Fruit fly (Drosophila melanogaster) whole organism, embryonic: ENCODE results near the gene CG15814.
A peak's percentile ranks its signal among the peaks of the same experiment; 100 is the strongest.

Experiments
- Ada2b ChIP-seq: fragments of 200-800 bp; sonication (Bioruptor generic); IDR thresholded peaks from 2 replicates; pipeline ENCODE4 v1.3.6; 2022; ENCODE audit warnings: missing biosample characterization, missing genetic modification characterization
- BtbVII ChIP-seq: fragments of 200-800 bp; sonication (Bioruptor generic); optimal IDR thresholded peaks from 3 replicates; lab custom pipeline; 2017; ENCODE audit warnings: missing biosample characterization, mild to moderate bottlenecking, missing genetic modification characterization
- CG10267 ChIP-seq: fragments of 200-800 bp; sonication (Bioruptor generic); optimal IDR thresholded peaks from 2 replicates; lab custom pipeline; 2018; ENCODE audit warnings: missing biosample characterization, mild to moderate bottlenecking, missing genetic modification characterization, moderate library complexity
- CG10321 ChIP-seq: fragments of 200-800 bp; sonication (Bioruptor generic); IDR thresholded peaks from 2 replicates; pipeline ENCODE4 v1.3.6; 2022; ENCODE audit warnings: missing biosample characterization, missing genetic modification characterization
- CG10431 ChIP-seq: fragments of 200-800 bp; sonication (Bioruptor generic); optimal IDR thresholded peaks from 3 replicates; lab custom pipeline; 2018; ENCODE audit warnings: missing biosample characterization, mild to moderate bottlenecking, missing genetic modification characterization
- CG10959 ChIP-seq: fragments of 200-800 bp; sonication (Bioruptor generic); IDR thresholded peaks from 2 replicates; pipeline ENCODE4 v1.3.6; 2022; ENCODE audit warnings: missing biosample characterization, missing genetic modification characterization
- CG11085 ChIP-seq: fragments of 200-800 bp; sonication (Bioruptor generic); IDR thresholded peaks from 2 replicates; pipeline ENCODE4 v1.3.6; 2022; ENCODE audit warnings: missing biosample characterization, missing genetic modification characterization
- CG11695 ChIP-seq: fragments of 200-800 bp; sonication (Bioruptor generic); IDR thresholded peaks from 3 replicates; pipeline ENCODE4 v1.3.6; 2022; ENCODE audit warnings: missing biosample characterization, missing genetic modification characterization
- CG12236 ChIP-seq: fragments of 200-800 bp; sonication (Bioruptor generic); optimal IDR thresholded peaks from 2 replicates; lab custom pipeline; 2016; ENCODE audit warnings: missing biosample characterization, missing genetic modification characterization
- CG13123 ChIP-seq: fragments of 200-800 bp; sonication (Bioruptor generic); optimal IDR thresholded peaks from 2 replicates; lab custom pipeline; 2016; ENCODE audit warnings: missing biosample characterization, missing genetic modification characterization
- CG1603 ChIP-seq: fragments of 200-800 bp; sonication (Bioruptor generic); optimal IDR thresholded peaks from 2 replicates; lab custom pipeline; 2019; ENCODE audit warnings: missing biosample characterization, mild to moderate bottlenecking, missing genetic modification characterization, moderate library complexity
- CG16815 ChIP-seq: fragments of 200-800 bp; sonication (Bioruptor generic); optimal IDR thresholded peaks from 3 replicates; lab custom pipeline; 2017; ENCODE audit warnings: missing biosample characterization, mild to moderate bottlenecking, missing genetic modification characterization
- CG30431 ChIP-seq: fragments of 200-800 bp; sonication (Bioruptor generic); optimal IDR thresholded peaks from 2 replicates; lab custom pipeline; 2017; ENCODE audit warnings: missing biosample characterization, missing genetic modification characterization
- CG31388 ChIP-seq: fragments of 200-800 bp; sonication (Bioruptor generic); optimal IDR thresholded peaks from 2 replicates; lab custom pipeline; 2016; ENCODE audit warnings: missing biosample characterization, missing genetic modification characterization
- CG32532 ChIP-seq: fragments of 200-800 bp; sonication (Bioruptor generic); IDR thresholded peaks from 2 replicates; pipeline ENCODE4 v1.3.6; 2022; ENCODE audit warnings: missing biosample characterization, missing genetic modification characterization
- CG34224 ChIP-seq: fragments of 200-800 bp; sonication (Bioruptor generic); IDR thresholded peaks from 3 replicates; pipeline ENCODE4 v1.3.6; 2022; ENCODE audit warnings: missing biosample characterization, missing genetic modification characterization; ENCODE audit not compliant: partially characterized antibody
- CG3726 ChIP-seq: fragments of 200-800 bp; sonication (Bioruptor generic); IDR thresholded peaks from 3 replicates; pipeline ENCODE4, ENCODE4 v1.3.6; 2022; ENCODE audit warnings: missing biosample characterization, missing genetic modification characterization
- CG4820 ChIP-seq: fragments of 200-800 bp; sonication (Bioruptor generic); optimal IDR thresholded peaks from 3 replicates; lab custom pipeline; 2016; ENCODE audit warnings: missing biosample characterization, missing genetic modification characterization
- CG9437 ChIP-seq: fragments of 200-800 bp; sonication (Bioruptor generic); optimal IDR thresholded peaks from 2 replicates; lab custom pipeline; 2018; ENCODE audit warnings: missing biosample characterization, mild to moderate bottlenecking, missing genetic modification characterization
- CG9817 ChIP-seq: fragments of 200-800 bp; sonication (Bioruptor generic); optimal IDR thresholded peaks from 2 replicates; lab custom pipeline; 2018; ENCODE audit warnings: missing biosample characterization, mild to moderate bottlenecking, missing genetic modification characterization, moderate library complexity
- D19A ChIP-seq: fragments of 200-800 bp; optimal IDR thresholded peaks from 3 replicates; lab custom pipeline; 2019; ENCODE audit warnings: missing biosample characterization, mild to moderate bottlenecking, missing genetic modification characterization, moderate library complexity
- Dad ChIP-seq: fragments of 200-800 bp; sonication (Bioruptor generic); optimal IDR thresholded peaks from 3 replicates; lab custom pipeline; 2016; ENCODE audit warnings: missing biosample characterization, missing genetic modification characterization
- E2f2 ChIP-seq: fragments of 200-800 bp; sonication (Bioruptor generic); IDR thresholded peaks from 2 replicates; pipeline ENCODE4 v1.3.6; 2022; ENCODE audit warnings: missing biosample characterization, missing genetic modification characterization
- HHEX ChIP-seq: fragments of 200-800 bp; sonication (Bioruptor generic); optimal IDR thresholded peaks from 3 replicates; lab custom pipeline; 2017; ENCODE audit warnings: missing biosample characterization, mild to moderate bottlenecking, missing genetic modification characterization, missing genetic modification reagents
- HLH4C ChIP-seq: fragments of 200-800 bp; sonication (Bioruptor generic); IDR thresholded peaks from 3 replicates; pipeline ENCODE4 v1.3.6; 2022; ENCODE audit warnings: missing biosample characterization, missing genetic modification characterization; ENCODE audit not compliant: partially characterized antibody
- MBD-R2 ChIP-seq: fragments of 200-800 bp; sonication (Bioruptor generic); IDR thresholded peaks from 2 replicates; pipeline ENCODE4 v1.3.6; 2022; ENCODE audit warnings: missing biosample characterization, missing genetic modification characterization
- Med ChIP-seq: fragments of 200-800 bp; sonication (Bioruptor generic); peaks from one replicate; lab custom pipeline; 2016; ENCODE audit warnings: missing biosample characterization, missing genetic modification characterization, mild to moderate bottlenecking, inconsistent platforms, moderate library complexity
- Oaz ChIP-seq: fragments of 200-800 bp; sonication (Bioruptor generic); IDR thresholded peaks from 2 replicates; pipeline ENCODE4 v1.3.6; 2022; ENCODE audit warnings: missing biosample characterization, missing genetic modification characterization
- Sin3A ChIP-seq: fragments of >200 bp; optimal IDR thresholded peaks from 2 replicates; lab custom pipeline; 2018
- amos ChIP-seq: fragments of 200-800 bp; sonication (Bioruptor generic); IDR thresholded peaks from 2 replicates; pipeline ENCODE4 v1.3.6; 2022; ENCODE audit warnings: missing biosample characterization, missing genetic modification characterization; ENCODE audit not compliant: partially characterized antibody
- bowl ChIP-seq: fragments of 200-800 bp; sonication (Bioruptor generic); IDR thresholded peaks from 2 replicates; pipeline ENCODE4 v1.3.6; 2022; ENCODE audit warnings: missing biosample characterization, missing genetic modification characterization
- da ChIP-seq: fragments of 200-800 bp; sonication (Bioruptor generic); optimal IDR thresholded peaks from 2 replicates; lab custom pipeline; 2016; ENCODE audit warnings: missing biosample characterization, missing genetic modification characterization
- gsb ChIP-seq: fragments of 200-800 bp; sonication (Bioruptor generic); IDR thresholded peaks from 2 replicates; pipeline ENCODE4 v1.3.6; 2022; ENCODE audit warnings: missing biosample characterization, missing genetic modification characterization
- oc ChIP-seq: fragments of 200-800 bp; sonication (Bioruptor generic); optimal IDR thresholded peaks from 2 replicates; lab custom pipeline; 2018; ENCODE audit warnings: missing biosample characterization, mild to moderate bottlenecking, missing genetic modification characterization, moderate library complexity
- otp ChIP-seq: fragments of 200-800 bp; sonication (Bioruptor generic); IDR thresholded peaks from 3 replicates; pipeline ENCODE4, ENCODE4 v1.3.6; 2022; ENCODE audit warnings: missing biosample characterization, missing genetic modification characterization
- peb ChIP-seq: fragments of 200-800 bp; sonication (Bioruptor generic); IDR thresholded peaks from 2 replicates; pipeline ENCODE4 v1.3.6; 2022; ENCODE audit warnings: missing biosample characterization, missing genetic modification characterization
- pfk ChIP-seq: fragments of 200-800 bp; sonication (Bioruptor generic); optimal IDR thresholded peaks from 2 replicates; lab custom pipeline; 2018; ENCODE audit warnings: missing biosample characterization, mild to moderate bottlenecking, missing genetic modification characterization, moderate library complexity
- pho ChIP-seq: fragments of 200-800 bp; sonication (Bioruptor generic); optimal IDR thresholded peaks from 2 replicates; lab custom pipeline; 2016; ENCODE audit warnings: missing biosample characterization, missing genetic modification characterization
- prd ChIP-seq, 3 experiments: fragments of >200 bp in 2 of 3; fragments of 200-800 bp in 1 of 3; sonication (Bioruptor generic) in 1 of 3; optimal IDR thresholded peaks in 2 of 3; IDR thresholded peaks in 1 of 3; 2 replicates in 2 of 3; 3 replicates in 1 of 3; pipeline versions ENCODE4 v1.3.6 to Lab custom; 2017 to 2022; ENCODE audit warnings: missing biosample characterization in 1 of 3, missing genetic modification characterization in 1 of 3
- pros ChIP-seq: fragments of 200-800 bp; sonication (Bioruptor generic); optimal IDR thresholded peaks from 3 replicates; lab custom pipeline; 2019; ENCODE audit warnings: missing biosample characterization, mild to moderate bottlenecking, missing genetic modification characterization, moderate library complexity
- sens-2 ChIP-seq: fragments of 200-800 bp; sonication (Bioruptor generic); IDR thresholded peaks from 2 replicates; pipeline ENCODE4 v1.3.6; 2022; ENCODE audit warnings: missing biosample characterization, missing genetic modification characterization
- sim ChIP-seq: fragments of 200-800 bp; sonication (Bioruptor generic); IDR thresholded peaks from 2 replicates; pipeline ENCODE4 v1.3.6; 2022; ENCODE audit warnings: missing biosample characterization, missing genetic modification characterization
- slou ChIP-seq: fragments of 200-800 bp; sonication (Bioruptor generic); optimal IDR thresholded peaks from 3 replicates; lab custom pipeline; 2016; ENCODE audit warnings: missing biosample characterization, missing genetic modification characterization
- ssp ChIP-seq: fragments of 200-800 bp; sonication (Bioruptor generic); IDR thresholded peaks from 2 replicates; pipeline ENCODE4 v1.3.6; 2022; ENCODE audit warnings: missing biosample characterization, missing genetic modification characterization
- stwl ChIP-seq: fragments of 200-800 bp; sonication (Bioruptor generic); optimal IDR thresholded peaks from 3 replicates; lab custom pipeline; 2018; ENCODE audit warnings: missing biosample characterization, mild to moderate bottlenecking, missing genetic modification characterization, moderate library complexity
- usp ChIP-seq: fragments of >200 bp; optimal IDR thresholded peaks from 2 replicates; lab custom pipeline; 2017; ENCODE audit warnings: missing biosample characterization, missing genetic modification characterization
- zen2 ChIP-seq: fragments of 200-800 bp; sonication (Bioruptor generic); IDR thresholded peaks from 3 replicates; pipeline ENCODE4 v1.3.6; 2022; ENCODE audit warnings: missing biosample characterization, missing genetic modification characterization; ENCODE audit not compliant: partially characterized antibody

CG15814 gene

DNA sequence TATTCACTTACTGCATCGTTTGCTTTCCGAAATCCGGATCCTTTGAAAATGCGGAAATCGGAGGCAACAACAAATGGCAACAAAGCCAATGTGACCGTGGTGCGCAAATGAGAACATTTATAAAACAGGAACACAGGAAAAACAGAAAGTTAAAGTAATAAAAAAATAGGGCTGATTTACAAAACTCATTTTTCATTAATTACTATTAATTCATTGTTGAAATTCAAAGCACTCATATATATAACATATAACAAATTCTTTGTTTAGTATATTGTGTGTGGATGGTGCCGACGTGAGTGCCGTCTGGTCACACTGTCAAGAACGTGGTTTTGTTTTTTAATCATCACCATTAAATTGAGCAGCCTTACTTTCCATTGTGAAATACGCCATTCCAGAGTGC, 10.6 kb upstream of the CG15814 start, which contains the start of the genes Arp8 and CG6769 (continued):
- no peak for TF ChIP-seq CG30431
- TF ChIP-seq, all 482 proteins: peak for 64

DNA sequence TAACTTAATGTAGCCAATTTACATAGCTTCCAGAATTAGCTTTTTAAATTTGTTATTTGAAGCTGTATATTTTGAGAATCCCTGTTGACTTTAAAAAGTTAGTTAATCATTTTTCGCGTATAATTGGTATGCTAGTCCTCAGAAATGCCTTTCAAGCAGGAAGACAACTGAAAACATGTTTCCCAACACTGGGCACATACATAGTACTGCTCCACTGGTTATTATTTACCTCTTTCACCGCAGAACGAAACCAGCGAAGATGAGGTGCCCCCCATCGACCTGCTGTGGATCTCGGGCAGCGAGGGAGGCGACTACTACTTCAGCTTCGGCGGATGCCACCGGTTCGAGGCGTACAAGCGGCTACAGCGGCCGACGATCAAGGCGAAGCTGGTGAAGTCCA, 7.7 kb upstream of the CG15814 start:
- TF ChIP-seq CG3726 (no peak), CG9817 (tag; lab: Kevin White, UChicago) (no peak), Dad (GFP tag; lab: Kevin White, UChicago) (no peak), CG10431 (GFP tag; lab: Kevin White, UChicago) (no peak), CG11085 (GFP tag; lab: Robert Waterston, UW) (no peak), Med (peak; percentile 57), otp (GFP tag; lab: Robert Waterston, UW) (no peak), Sin3A (lab: Kevin White, UChicago) (no peak), bowl (GFP tag; lab: Robert Waterston, UW) (0 out of 2 replicates have a peak, but pooled peaks have one; percentile 17), MBD-R2 (peak; percentile 46), da (GFP tag; lab: Kevin White, UChicago) (no peak), pho (GFP tag; lab: Kevin White, UChicago) (no peak), gsb (GFP tag; lab: Robert Waterston, UW) (no peak), CG10267 (peak; percentile 55), CG10959 (no peak), oc (tag; lab: Kevin White, UChicago) (no peak), CG32532 (GFP tag; lab: Robert Waterston, UW) (no peak), pros (GFP tag; lab: Kevin White, UChicago) (no peak), stwl (peak; percentile 48), ssp (GFP tag; lab: Robert Waterston, UW) (no peak), CG13123 (GFP tag; lab: Kevin White, UChicago) (no peak), HHEX (GFP tag; lab: Kevin White, UChicago) (no peak), slou (GFP tag; lab: Kevin White, UChicago) (no peak)
- TF ChIP-seq, all 482 proteins: peak for 5

DNA sequence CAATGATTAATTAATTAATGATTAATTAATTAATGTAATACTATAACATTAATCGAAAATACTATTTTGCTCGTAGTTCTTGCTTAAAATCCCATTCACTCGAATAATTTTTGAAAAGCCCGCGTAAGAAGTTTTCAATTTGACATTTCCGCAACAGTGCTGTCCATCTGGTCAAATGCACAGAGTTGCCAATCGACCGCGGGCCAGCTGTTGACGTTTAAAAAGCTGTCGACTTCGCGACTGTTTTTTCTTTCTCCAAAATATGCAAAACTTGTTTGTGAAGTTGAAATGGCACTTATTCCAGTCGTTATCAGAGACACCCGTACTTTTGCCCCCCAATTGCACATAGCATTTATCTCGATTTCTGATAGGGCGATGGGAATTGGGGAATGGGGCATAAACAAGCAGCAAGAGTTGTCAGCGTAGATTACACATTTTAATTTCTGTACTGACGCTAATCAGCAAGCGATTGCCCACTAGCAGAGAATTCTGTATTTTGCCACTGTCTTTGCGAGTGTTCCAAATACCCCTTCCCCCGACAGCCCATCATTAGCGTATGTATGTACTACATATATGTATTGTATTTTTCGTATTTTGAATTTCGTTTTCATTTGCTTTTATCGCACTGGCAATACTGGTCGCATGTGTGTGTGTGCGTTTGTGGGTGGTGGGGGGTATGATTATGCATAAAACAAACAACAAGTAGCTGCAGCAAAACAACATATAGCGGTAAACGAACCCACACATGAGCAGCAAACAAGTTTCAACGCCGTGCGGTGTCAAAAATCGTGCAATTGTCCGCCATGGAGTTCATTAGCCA, 6.5 kb upstream of the CG15814 start, which contains the start of gene Srx:
Gene Srx, plus strand, starts transcription at position 517 of the 820 bp plus-strand sequence.
- TF ChIP-seq HHEX (GFP tag; lab: Kevin White, UChicago) (peak; percentile 23), amos (no peak), usp (no peak), ssp (GFP tag; lab: Robert Waterston, UW) (no peak), HLH4C (GFP tag; lab: Robert Waterston, UW) (no peak), CG9437 (GFP tag; lab: Kevin White, UChicago) (peak; percentile 41), CG16815 (GFP tag; lab: Kevin White, UChicago) (no peak), peb (GFP tag; lab: Robert Waterston, UW) (no peak), sens-2 (GFP tag; lab: Robert Waterston, UW) (no peak), CG12236 (GFP tag; lab: Kevin White, UChicago) (no peak), CG31388 (no peak), CG4820 (GFP tag; lab: Kevin White, UChicago) (no peak), CG11695 (GFP tag; lab: Robert Waterston, UW) (no peak), prd (optimal IDR thresholded peaks at IDR 0.05; lab: Kevin White, UChicago) (no peak), prd (GFP tag; IDR thresholded peaks at IDR 0.05; lab: Robert Waterston, UW) (no peak), zen2 (GFP tag; lab: Robert Waterston, UW) (no peak), oc (tag; lab: Kevin White, UChicago) (no peak), E2f2 (GFP tag; lab: Robert Waterston, UW) (peak; percentile 89), CG34224 (GFP tag; lab: Robert Waterston, UW) (no peak), BtbVII (GFP tag; lab: Kevin White, UChicago) (no peak), Oaz (GFP tag; lab: Robert Waterston, UW) (no peak), CG10321 (GFP tag; lab: Robert Waterston, UW) (no peak), sim (GFP tag; lab: Robert Waterston, UW) (no peak), D19A (tag; lab: Kevin White, UChicago) (no peak), pfk (GFP tag; lab: Kevin White, UChicago) (no peak), Ada2b (GFP tag; lab: Robert Waterston, UW) (no peak), CG1603 (tag; lab: Kevin White, UChicago) (peak; percentile 57)
